Fruit fly (Drosophila melanogaster) whole organism, embryonic: ENCODE data around the gene CG3071.

Source experiments
- B-H2 ChIP-seq: fragments of 200-800 bp; sonication (Bioruptor generic); optimal IDR thresholded peaks from 2 replicates; lab custom pipeline; 2018; ENCODE audit warnings: missing biosample characterization, mild to moderate bottlenecking, missing genetic modification characterization
- CG10267 ChIP-seq: fragments of 200-800 bp; sonication (Bioruptor generic); optimal IDR thresholded peaks from 2 replicates; lab custom pipeline; 2018; ENCODE audit warnings: missing biosample characterization, mild to moderate bottlenecking, missing genetic modification characterization, moderate library complexity
- CG11247 ChIP-seq: fragments of 200-800 bp; sonication (Bioruptor generic); IDR thresholded peaks from 2 replicates; pipeline ENCODE4 v1.3.6; 2022; ENCODE audit warnings: missing biosample characterization, missing genetic modification characterization
- CG12104 ChIP-seq: fragments of 200-800 bp; sonication (Bioruptor generic); optimal IDR thresholded peaks from 3 replicates; lab custom pipeline; 2016; ENCODE audit warnings: missing biosample characterization, missing genetic modification characterization
- CG12155 ChIP-seq: fragments of 200-800 bp; sonication (Bioruptor generic); optimal IDR thresholded peaks from 3 replicates; lab custom pipeline; 2016; ENCODE audit warnings: missing biosample characterization, missing genetic modification characterization
- CG12219 ChIP-seq: fragments of 200-800 bp; sonication (Bioruptor generic); optimal IDR thresholded peaks from 3 replicates; lab custom pipeline; 2018; ENCODE audit warnings: missing biosample characterization, mild to moderate bottlenecking, missing genetic modification characterization
- CG17328 ChIP-seq: fragments of 200-800 bp; sonication (Bioruptor generic); IDR thresholded peaks from 2 replicates; pipeline ENCODE4 v1.3.6; 2022; ENCODE audit warnings: missing biosample characterization, missing genetic modification characterization
- CG17359 ChIP-seq: fragments of 200-800 bp; sonication (Bioruptor generic); optimal IDR thresholded peaks from 3 replicates; lab custom pipeline; 2018; ENCODE audit warnings: missing biosample characterization, mild to moderate bottlenecking, missing genetic modification characterization, moderate library complexity
- CG17361 ChIP-seq: fragments of 200-800 bp; sonication (Bioruptor generic); IDR thresholded peaks from 3 replicates; pipeline ENCODE4 v1.3.6; 2022; ENCODE audit warnings: missing biosample characterization, missing genetic modification characterization
- CG17829 ChIP-seq: fragments of 200-800 bp; optimal IDR thresholded peaks from 2 replicates; lab custom pipeline; 2019; ENCODE audit warnings: missing biosample characterization, mild to moderate bottlenecking, missing genetic modification characterization, moderate library complexity
- CG2678 ChIP-seq: fragments of 200-800 bp; sonication (Bioruptor generic); optimal IDR thresholded peaks from 3 replicates; lab custom pipeline; 2019; ENCODE audit warnings: missing biosample characterization, mild to moderate bottlenecking, missing genetic modification characterization, moderate library complexity
- CG3407 ChIP-seq: fragments of 200-800 bp; sonication (Bioruptor generic); optimal IDR thresholded peaks from 2 replicates; lab custom pipeline; 2018; ENCODE audit warnings: missing biosample characterization, mild to moderate bottlenecking, missing genetic modification characterization
- CG3726 ChIP-seq: fragments of 200-800 bp; sonication (Bioruptor generic); IDR thresholded peaks from 3 replicates; pipeline ENCODE4, ENCODE4 v1.3.6; 2022; ENCODE audit warnings: missing biosample characterization, missing genetic modification characterization
- CG4282 ChIP-seq: fragments of 200-800 bp; sonication (Bioruptor generic); optimal IDR thresholded peaks from 2 replicates; lab custom pipeline; 2016; ENCODE audit warnings: missing biosample characterization, missing genetic modification characterization
- CG6175 ChIP-seq: fragments of 200-800 bp; sonication (Bioruptor generic); IDR thresholded peaks from 3 replicates; pipeline ENCODE4 v1.3.6; 2022; ENCODE audit warnings: missing biosample characterization, missing genetic modification characterization
- CG6854 ChIP-seq: fragments of 200-800 bp; sonication (Bioruptor generic); optimal IDR thresholded peaks from 3 replicates; lab custom pipeline; 2017; ENCODE audit warnings: missing biosample characterization, mild to moderate bottlenecking, missing genetic modification characterization
- CHES-1-like ChIP-seq: fragments of 200-800 bp; sonication (Bioruptor generic); optimal IDR thresholded peaks from 2 replicates; lab custom pipeline; 2016; ENCODE audit warnings: missing biosample characterization, missing genetic modification characterization
- D19A ChIP-seq: fragments of 200-800 bp; optimal IDR thresholded peaks from 3 replicates; lab custom pipeline; 2019; ENCODE audit warnings: missing biosample characterization, mild to moderate bottlenecking, missing genetic modification characterization, moderate library complexity
- Dref ChIP-seq: fragments of 200-800 bp; sonication (Bioruptor generic); IDR thresholded peaks from 2 replicates; pipeline ENCODE4 v1.3.6; 2022; ENCODE audit warnings: missing biosample characterization, missing genetic modification characterization
- Elba2 ChIP-seq: fragments of 200-800 bp; sonication (Bioruptor generic); optimal IDR thresholded peaks from 3 replicates; lab custom pipeline; 2016; ENCODE audit warnings: missing biosample characterization, missing genetic modification characterization
- HmgD ChIP-seq: fragments of 200-800 bp; sonication (Bioruptor generic); optimal IDR thresholded peaks from 3 replicates; lab custom pipeline; 2016; ENCODE audit warnings: missing biosample characterization, missing genetic modification characterization
- MTF-1 ChIP-seq: fragments of 200-800 bp; sonication (Bioruptor generic); optimal IDR thresholded peaks from 2 replicates; lab custom pipeline; 2018; ENCODE audit warnings: missing biosample characterization, mild to moderate bottlenecking, missing genetic modification characterization, borderline replicate concordance
- NK7.1 ChIP-seq: fragments of 200-800 bp; sonication (Bioruptor generic); optimal IDR thresholded peaks from 3 replicates; lab custom pipeline; 2016; ENCODE audit warnings: missing biosample characterization, missing genetic modification characterization
- Ptx1 ChIP-seq: fragments of 200-800 bp; sonication (Bioruptor generic); IDR thresholded peaks from 2 replicates; pipeline ENCODE4 v1.3.6; 2022; ENCODE audit warnings: missing biosample characterization, missing genetic modification characterization
- Rfx ChIP-seq: fragments of 200-800 bp; sonication (Bioruptor generic); IDR thresholded peaks from 2 replicates; pipeline ENCODE4 v1.3.6; 2022; ENCODE audit warnings: missing biosample characterization, missing genetic modification characterization
- Sry-β ChIP-seq: fragments of 200-800 bp; sonication (Bioruptor generic); optimal IDR thresholded peaks from 2 replicates; lab custom pipeline; 2018; ENCODE audit warnings: missing biosample characterization, mild to moderate bottlenecking, missing genetic modification characterization, moderate library complexity
- Sry-δ ChIP-seq: fragments of 200-800 bp; sonication (Bioruptor generic); optimal IDR thresholded peaks from 2 replicates; lab custom pipeline; 2016; ENCODE audit warnings: missing biosample characterization, missing genetic modification characterization
- ase ChIP-seq: fragments of 200-800 bp; sonication (Bioruptor generic); IDR thresholded peaks from 3 replicates; pipeline ENCODE4 v1.3.6; 2022; ENCODE audit warnings: missing biosample characterization, missing genetic modification characterization
- cato ChIP-seq: fragments of 200-800 bp; sonication (Bioruptor generic); optimal IDR thresholded peaks from 2 replicates; lab custom pipeline; 2016; ENCODE audit warnings: missing biosample characterization, missing genetic modification characterization, borderline replicate concordance
- cg ChIP-seq: fragments of 200-800 bp; sonication (Bioruptor generic); optimal IDR thresholded peaks from 3 replicates; lab custom pipeline; 2019; ENCODE audit warnings: missing biosample characterization, mild to moderate bottlenecking, missing genetic modification characterization, moderate library complexity
- dimm ChIP-seq: fragments of 200-800 bp; sonication (Bioruptor generic); IDR thresholded peaks from 2 replicates; pipeline ENCODE4 v1.3.6; 2022; ENCODE audit warnings: missing biosample characterization, missing genetic modification characterization
- dm ChIP-seq: fragments of 200-800 bp; sonication (Bioruptor generic); optimal IDR thresholded peaks from 3 replicates; lab custom pipeline; 2016; ENCODE audit warnings: missing biosample characterization, missing genetic modification characterization
- fd64A ChIP-seq: fragments of 200-800 bp; sonication (Bioruptor generic); optimal IDR thresholded peaks from 3 replicates; lab custom pipeline; 2018; ENCODE audit warnings: missing biosample characterization, mild to moderate bottlenecking, missing genetic modification characterization
- h ChIP-seq: fragments of >200 bp; optimal IDR thresholded peaks from 2 replicates; lab custom pipeline; 2017
- hbn ChIP-seq: fragments of 200-800 bp; sonication (Bioruptor generic); IDR thresholded peaks from 2 replicates; pipeline ENCODE4 v1.3.6; 2022; ENCODE audit warnings: missing biosample characterization, missing genetic modification characterization; ENCODE audit not compliant: partially characterized antibody
- ind ChIP-seq: fragments of 200-800 bp; sonication (Bioruptor generic); optimal IDR thresholded peaks from 3 replicates; lab custom pipeline; 2016; ENCODE audit warnings: missing biosample characterization, missing genetic modification characterization
- inv ChIP-seq: fragments of 200-800 bp; sonication (Bioruptor generic); IDR thresholded peaks from 2 replicates; pipeline ENCODE4 v1.3.6; 2022; ENCODE audit warnings: missing biosample characterization, missing genetic modification characterization; ENCODE audit not compliant: partially characterized antibody
- lilli ChIP-seq: fragments of 200-800 bp; sonication (Bioruptor generic); optimal IDR thresholded peaks from 3 replicates; lab custom pipeline; 2016; ENCODE audit warnings: missing biosample characterization, missing genetic modification characterization
- phol ChIP-seq: fragments of 200-800 bp; sonication (Bioruptor generic); optimal IDR thresholded peaks from 3 replicates; lab custom pipeline; 2018; ENCODE audit warnings: missing biosample characterization, mild to moderate bottlenecking, missing genetic modification characterization, moderate library complexity
- psq ChIP-seq: fragments of 200-800 bp; sonication (Bioruptor generic); optimal IDR thresholded peaks from 2 replicates; lab custom pipeline; 2017; ENCODE audit warnings: missing biosample characterization, missing genetic modification characterization
- sens-2 ChIP-seq: fragments of 200-800 bp; sonication (Bioruptor generic); IDR thresholded peaks from 2 replicates; pipeline ENCODE4 v1.3.6; 2022; ENCODE audit warnings: missing biosample characterization, missing genetic modification characterization
- seq ChIP-seq: fragments of 200-800 bp; sonication (Bioruptor generic); IDR thresholded peaks from 2 replicates; pipeline ENCODE4 v1.3.6; 2022; ENCODE audit warnings: missing biosample characterization, missing genetic modification characterization
- slou ChIP-seq: fragments of 200-800 bp; sonication (Bioruptor generic); optimal IDR thresholded peaks from 3 replicates; lab custom pipeline; 2016; ENCODE audit warnings: missing biosample characterization, missing genetic modification characterization
- slp2 ChIP-seq: fragments of 200-800 bp; sonication (Bioruptor generic); optimal IDR thresholded peaks from 2 replicates; lab custom pipeline; 2016; ENCODE audit warnings: missing biosample characterization, missing genetic modification characterization
- toy ChIP-seq: fragments of 200-800 bp; sonication (Bioruptor generic); IDR thresholded peaks from 2 replicates; pipeline ENCODE4 v1.3.6; 2022; ENCODE audit warnings: missing biosample characterization, missing genetic modification characterization
- trh ChIP-seq: fragments of 200-800 bp; sonication (Bioruptor generic); optimal IDR thresholded peaks from 2 replicates; lab custom pipeline; 2016; ENCODE audit warnings: missing biosample characterization, missing genetic modification characterization
- ttk ChIP-seq: fragments of 200-800 bp; sonication (Bioruptor generic); IDR thresholded peaks from 2 replicates; pipeline ENCODE4 v2.1.2; 2022; ENCODE audit warnings: missing biosample characterization, missing genetic modification characterization
- zfh1 ChIP-seq: fragments of 200-800 bp; sonication (Bioruptor generic); IDR thresholded peaks from 3 replicates; pipeline ENCODE4 v1.3.6; 2022; ENCODE audit warnings: missing biosample characterization, missing genetic modification characterization

CG3071 gene

DNA sequence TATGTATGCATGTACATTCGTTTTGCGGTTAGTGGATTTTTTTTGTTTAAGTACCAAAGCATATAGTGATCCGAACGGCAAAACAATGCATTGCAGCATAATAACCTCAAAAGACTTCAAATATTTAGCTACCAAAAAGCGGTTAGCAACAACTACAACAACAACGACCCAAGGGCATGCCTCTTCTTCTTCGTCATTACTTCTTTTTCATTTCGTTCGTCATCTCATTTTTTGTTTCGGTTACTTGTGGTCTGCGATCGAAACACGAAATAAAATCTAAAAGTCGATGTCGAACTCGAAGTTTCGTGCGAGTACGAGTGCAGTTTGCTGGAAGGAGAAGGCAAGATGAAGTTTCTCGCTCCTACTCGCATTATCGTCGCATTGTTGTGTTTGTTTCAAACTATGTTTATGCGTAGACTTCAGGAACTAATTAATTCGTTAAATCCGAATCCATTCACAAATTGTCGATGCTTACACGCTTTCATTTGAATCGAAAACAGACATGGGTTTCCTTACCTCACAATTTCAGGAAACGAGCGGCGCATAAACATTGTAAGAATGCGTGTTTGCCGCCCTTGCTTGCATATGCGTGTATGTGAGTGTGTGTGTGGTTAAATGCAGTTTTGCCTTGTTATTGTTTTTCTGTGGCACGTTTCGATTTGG, 36.2 kb downstream of the CG3071 start (continued):
- TF ChIP-seq CG6854 (GFP tag; lab: Kevin White, UChicago) (peak; percentile 20), fd64A (GFP tag; lab: Kevin White, UChicago) (peak; percentile 87), CG17359 (tag; lab: Kevin White, UChicago) (peak; percentile 84), sens-2 (GFP tag; lab: Robert Waterston, UW) (peak; percentile 92), CG12219 (GFP tag; lab: Kevin White, UChicago) (peak; percentile 87), trh (GFP tag; lab: Kevin White, UChicago) (no peak), CG2678 (tag; lab: Kevin White, UChicago) (peak; percentile 74), dimm (peak; percentile 58; the same call in 1 of the 2 replicates), ind (GFP tag; lab: Kevin White, UChicago) (peak; percentile 65), D19A (peak; percentile 81), CG12104 (GFP tag; lab: Kevin White, UChicago) (peak; percentile 43), ase (GFP tag; lab: Robert Waterston, UW) (peak; percentile 84), CG3726 (GFP tag; lab: Robert Waterston, UW) (0 out of 3 replicates have a peak, but pooled peaks have one; percentile 56), MTF-1 (GFP tag; lab: Kevin White, UChicago) (peak; percentile 66), CG6175 (GFP tag; lab: Robert Waterston, UW) (no peak), HmgD (GFP tag; lab: Kevin White, UChicago) (peak; percentile 64), Rfx (peak; percentile 50; the same call in 1 of the 2 replicates), Elba2 (GFP tag; lab: Kevin White, UChicago) (no peak), Sry-δ (GFP tag; lab: Kevin White, UChicago) (peak; percentile 34), hbn (GFP tag; lab: Robert Waterston, UW) (no peak)

- TF ChIP-seq CG3407 (GFP tag; lab: Kevin White, UChicago) (peak; percentile 95), Sry-β (GFP tag; lab: Kevin White, UChicago) (peak; percentile 69), slou (GFP tag; lab: Kevin White, UChicago) (peak; percentile 66), toy (GFP tag; lab: Robert Waterston, UW) (peak; percentile 88), seq (GFP tag; lab: Robert Waterston, UW) (peak; percentile 98), phol (tag; lab: Kevin White, UChicago) (peak; percentile 92), dm (peak; percentile 86), zfh1 (GFP tag; lab: Robert Waterston, UW) (peak; percentile 97), h (lab: Kevin White, UChicago) (no peak), CG11247 (GFP tag; lab: Robert Waterston, UW) (peak; percentile 97), NK7.1 (peak; percentile 90), Ptx1 (peak; percentile 98), CG17328 (GFP tag; lab: Robert Waterston, UW) (peak; percentile 98), CG12155 (GFP tag; lab: Kevin White, UChicago) (peak; percentile 81), CG10267 (tag; lab: Kevin White, UChicago) (peak; percentile 84), psq (peak; percentile 79), slp2 (GFP tag; lab: Kevin White, UChicago) (peak; percentile 95), Dref (GFP tag; lab: Robert Waterston, UW) (peak; percentile 32; the same call in 1 of the 2 replicates), lilli (GFP tag; lab: Kevin White, UChicago) (peak; percentile 93), B-H2 (GFP tag; lab: Kevin White, UChicago) (peak; percentile 19), CG17829 (tag; lab: Kevin White, UChicago) (peak; percentile 92), CG17361 (peak; percentile 90), CG4282 (GFP tag; lab: Kevin White, UChicago) (peak; percentile 84), inv (GFP tag; lab: Robert Waterston, UW) (no peak), cato (GFP tag; lab: Kevin White, UChicago) (peak; percentile 85), cg (GFP tag; lab: Kevin White, UChicago) (peak; percentile 73), CHES-1-like (GFP tag; lab: Kevin White, UChicago) (peak; percentile 94), ttk (peak; percentile 97)
These were observed 37.8 kb downstream of the CG3071 start for dm6 chrX:2300293-2301068.
